Fruit fly (Drosophila melanogaster) Kc167 (cell line): ENCODE measurements around the gene GluRIID.

Source experiments
- Myc ChIP-seq: fragments of >200 bp; optimal IDR thresholded peaks from 2 replicates; lab custom pipeline; 2017; ENCODE audit warnings: missing external identifiers
- Sin3A ChIP-seq: fragments of >200 bp; optimal IDR thresholded peaks from 2 replicates; lab custom pipeline; 2018; ENCODE audit warnings: missing external identifiers
- h ChIP-seq: fragments of >200 bp; optimal IDR thresholded peaks from 3 replicates; lab custom pipeline; 2018; ENCODE audit warnings: missing external identifiers
- insv ChIP-seq: fragments of >200 bp; optimal IDR thresholded peaks from 3 replicates; lab custom pipeline; 2018; ENCODE audit warnings: missing external identifiers
- psq ChIP-seq: fragments of >200 bp; optimal IDR thresholded peaks from 2 replicates; lab custom pipeline; 2017; ENCODE audit warnings: missing external identifiers
- ttk ChIP-seq: sonication (Bioruptor generic); optimal IDR thresholded peaks from 2 replicates; lab custom pipeline; 2017; ENCODE audit warnings: missing external identifiers

The GluRIID gene

DNA sequence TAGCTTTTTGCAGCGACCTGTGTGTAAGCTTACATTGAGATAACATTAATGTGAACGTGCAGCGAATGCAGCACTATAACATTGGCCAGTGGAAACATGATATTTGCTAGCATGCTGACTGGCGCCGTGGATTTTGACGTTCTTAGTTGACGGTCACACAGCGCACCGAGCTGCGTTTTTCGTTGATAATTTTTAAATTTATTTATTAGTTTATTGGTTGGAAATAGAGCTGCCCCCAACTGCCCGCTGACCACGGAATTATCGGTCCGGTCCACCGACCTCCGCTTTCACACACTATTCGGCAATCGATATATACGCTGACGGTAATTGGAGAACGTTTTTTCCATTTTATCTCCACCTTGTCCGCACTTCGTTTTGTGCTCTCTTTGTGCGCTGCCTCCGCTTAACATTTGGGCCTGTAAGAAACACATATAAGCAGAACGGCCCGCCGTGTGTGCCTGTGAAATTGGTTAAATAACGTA, 30.4 kb downstream of the GluRIID start, which contains the start of gene H:
H (plus strand) TSS at position 134 of the 482 bp plus-strand sequence.
- TF ChIP-seq h (lab: Kevin White, UChicago) (no peak), Myc (lab: Kevin White, UChicago) (no peak)

- no peak for TF ChIP-seq ttk (lab: Kevin White, UChicago)
These were observed 33.3 kb downstream of the GluRIID start for dm6 chr3R:20618947-20619346.

dm6 chr3R:20617583-20617982, 34.7 kb downstream of the GluRIID start, which contains the start of gene CG5466:
Gene CG5466, plus strand, starts transcription at chr3R:20617883.
- TF ChIP-seq ttk (lab: Kevin White, UChicago) (no peak), psq (lab: Kevin White, UChicago) (no peak), Sin3A (lab: Kevin White, UChicago) (no peak), insv (no peak), h (lab: Kevin White, UChicago) (no peak), Myc (lab: Kevin White, UChicago) (no peak)

dm6 chr3R:20616801-20617200, 35.4 kb downstream of the GluRIID start, which contains the start of gene CG15923:
Gene CG15923, minus strand, starts transcription at chr3R:20616901.
- no peak for TF ChIP-seq psq (lab: Kevin White, UChicago)
- no peak for TF ChIP-seq Sin3A (lab: Kevin White, UChicago)
- TF ChIP-seq h (lab: Kevin White, UChicago), result no peak
- no peak for TF ChIP-seq Myc (lab: Kevin White, UChicago)
- no peak for TF ChIP-seq ttk (lab: Kevin White, UChicago)
- TF ChIP-seq insv, result no peak

DNA sequence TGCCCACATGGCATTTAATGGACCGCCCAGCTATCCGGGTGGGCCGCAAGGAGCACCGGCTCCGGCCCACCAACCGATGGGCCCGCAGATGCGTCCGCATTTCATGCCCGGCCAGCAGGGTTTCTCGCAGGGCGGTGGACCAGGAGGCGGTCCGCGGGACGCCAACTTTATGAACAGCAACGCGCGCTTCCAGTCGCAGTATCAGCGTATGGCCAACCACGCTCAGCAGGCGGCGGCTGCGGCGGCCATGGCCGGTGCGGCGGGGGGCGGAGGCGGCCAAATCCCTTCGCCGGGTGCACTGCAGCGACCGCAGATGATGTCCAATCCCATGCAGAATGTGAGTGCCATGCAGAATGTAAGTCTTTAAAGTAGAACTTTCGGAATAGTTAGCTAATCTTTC, 44.1 kb downstream of the GluRIID start:
- TF ChIP-seq psq (lab: Kevin White, UChicago) (no peak), ttk (lab: Kevin White, UChicago) (no peak), Sin3A (lab: Kevin White, UChicago) (no peak), Myc (lab: Kevin White, UChicago) (no peak), h (lab: Kevin White, UChicago) (no peak), insv (no peak)

- TF ChIP-seq Sin3A (lab: Kevin White, UChicago) (no peak), Myc (lab: Kevin White, UChicago) (no peak)
These were observed 46.6 kb downstream of the GluRIID start for dm6 chr3R:20605562-20606155.

- no peak for TF ChIP-seq insv
- no peak for TF ChIP-seq psq (lab: Kevin White, UChicago)
- no peak for TF ChIP-seq h (lab: Kevin White, UChicago)
- TF ChIP-seq Sin3A (lab: Kevin White, UChicago), result no peak
- no peak for TF ChIP-seq Myc (lab: Kevin White, UChicago)
- TF ChIP-seq ttk (lab: Kevin White, UChicago), result no peak
These were observed 47.2 kb downstream of the GluRIID start for dm6 chr3R:20605078-20605477.

dm6 chr3R:20604078-20604477, 48.2 kb downstream of the GluRIID start:
- no peak for TF ChIP-seq h (lab: Kevin White, UChicago)
- TF ChIP-seq insv, result no peak
- TF ChIP-seq Myc (lab: Kevin White, UChicago), result no peak
- TF ChIP-seq Sin3A (lab: Kevin White, UChicago), result no peak
- no peak for TF ChIP-seq psq (lab: Kevin White, UChicago)
- no peak for TF ChIP-seq ttk (lab: Kevin White, UChicago)

- TF ChIP-seq insv, result no peak
- no peak for TF ChIP-seq ttk (lab: Kevin White, UChicago)
- TF ChIP-seq psq (lab: Kevin White, UChicago), result no peak
These were observed 49.7 kb downstream of the GluRIID start for dm6 chr3R:20602599-20602998.

- TF ChIP-seq psq (lab: Kevin White, UChicago) (no peak), ttk (lab: Kevin White, UChicago) (no peak)
These were observed 52.1 kb downstream of the GluRIID start for dm6 chr3R:20600109-20600508.
